Fruit fly (Drosophila melanogaster) whole organism, pupa: Measurements from ENCODE around the gene TBC1D23.

Source experiments
- CG10348 ChIP-seq: fragments of 200-800 bp; sonication (Bioruptor generic); IDR thresholded peaks from 2 replicates; pipeline ENCODE4 v1.3.6; 2022; ENCODE audit warnings: missing biosample characterization, missing genetic modification characterization
- CG12605 ChIP-seq: fragments of 200-800 bp; sonication (Bioruptor generic); IDR thresholded peaks from 2 replicates; pipeline ENCODE4 v1.3.6; 2022; ENCODE audit warnings: missing biosample characterization, missing genetic modification characterization
- CG13204 ChIP-seq: fragments of 200-800 bp; sonication (Bioruptor generic); optimal IDR thresholded peaks from 2 replicates; lab custom pipeline; 2018; ENCODE audit warnings: missing biosample characterization, mild to moderate bottlenecking, missing genetic modification characterization, moderate library complexity
- CG14655 ChIP-seq: fragments of 200-800 bp; sonication (Bioruptor generic); optimal IDR thresholded peaks from 3 replicates; lab custom pipeline; 2017; ENCODE audit warnings: mild to moderate bottlenecking, missing biosample characterization, missing genetic modification reagents, missing genetic modification characterization
- CG15710 ChIP-seq: fragments of 200-800 bp; sonication (Bioruptor generic); optimal IDR thresholded peaks from 2 replicates; lab custom pipeline; 2018; ENCODE audit warnings: missing biosample characterization, mild to moderate bottlenecking, missing genetic modification characterization, moderate library complexity
- CG17806 ChIP-seq: fragments of 200-800 bp; sonication (Bioruptor generic); optimal IDR thresholded peaks from 2 replicates; lab custom pipeline; 2018; ENCODE audit warnings: missing biosample characterization, mild to moderate bottlenecking, missing genetic modification characterization, moderate library complexity
- CG32121 ChIP-seq: fragments of 200-800 bp; sonication (Bioruptor generic); IDR thresholded peaks from 2 replicates; pipeline ENCODE4 v1.3.6; 2022; ENCODE audit warnings: missing biosample characterization, missing genetic modification characterization
- CG34367 ChIP-seq: fragments of 200-800 bp; sonication (Bioruptor generic); optimal IDR thresholded peaks from 2 replicates; lab custom pipeline; 2018; ENCODE audit warnings: missing biosample characterization, mild to moderate bottlenecking, missing genetic modification characterization
- CG4496 ChIP-seq: fragments of 200-800 bp; sonication (Bioruptor generic); IDR thresholded peaks from 3 replicates; pipeline ENCODE4 v1.3.6; 2022; ENCODE audit warnings: missing biosample characterization, missing genetic modification characterization
- CG8159 ChIP-seq: fragments of 200-800 bp; sonication (Bioruptor generic); optimal IDR thresholded peaks from 3 replicates; lab custom pipeline; 2018; ENCODE audit warnings: missing biosample characterization, mild to moderate bottlenecking, missing genetic modification characterization, moderate library complexity
- CG8301 ChIP-seq: fragments of 200-800 bp; sonication (Bioruptor generic); optimal IDR thresholded peaks from 2 replicates; lab custom pipeline; 2018; ENCODE audit warnings: missing biosample characterization, mild to moderate bottlenecking, missing genetic modification characterization
- CG9948 ChIP-seq: fragments of 200-800 bp; sonication (Bioruptor generic); optimal IDR thresholded peaks from 2 replicates; lab custom pipeline; 2018; ENCODE audit warnings: missing biosample characterization, mild to moderate bottlenecking, missing genetic modification characterization, moderate library complexity
- D1 ChIP-seq: fragments of 200-800 bp; sonication (Bioruptor generic); optimal IDR thresholded peaks from 2 replicates; lab custom pipeline; 2018; ENCODE audit warnings: missing biosample characterization, mild to moderate bottlenecking, missing genetic modification characterization, moderate library complexity
- EcR ChIP-seq: fragments of 200-800 bp; sonication (Bioruptor generic); optimal IDR thresholded peaks from 3 replicates; lab custom pipeline; 2019; ENCODE audit warnings: missing biosample characterization, missing genetic modification characterization, mild to moderate bottlenecking, moderate library complexity, missing genetic modification reagents
- Ets98B ChIP-seq: fragments of 200-800 bp; sonication (Bioruptor generic); IDR thresholded peaks from 2 replicates; pipeline ENCODE4 v1.3.6; 2022; ENCODE audit warnings: missing biosample characterization, missing genetic modification characterization
- Pif1A ChIP-seq: fragments of 200-800 bp; sonication (Bioruptor generic); optimal IDR thresholded peaks from 3 replicates; lab custom pipeline; 2016; ENCODE audit warnings: missing biosample characterization, missing genetic modification characterization
- Pif1B ChIP-seq: fragments of 200-800 bp; sonication (Bioruptor generic); optimal IDR thresholded peaks from 3 replicates; lab custom pipeline; 2016; ENCODE audit warnings: missing biosample characterization, missing genetic modification characterization
- Snoo ChIP-seq: fragments of 200-800 bp; sonication (Bioruptor generic); optimal IDR thresholded peaks from 3 replicates; lab custom pipeline; 2017; ENCODE audit warnings: missing biosample characterization, mild to moderate bottlenecking, missing genetic modification characterization, inconsistent platforms
- fd96Ca ChIP-seq: fragments of 200-800 bp; sonication (Bioruptor generic); IDR thresholded peaks from 3 replicates; pipeline ENCODE4 v1.3.6; 2022; ENCODE audit warnings: missing biosample characterization, missing genetic modification characterization
- gl ChIP-seq: fragments of 200-800 bp; sonication (Bioruptor generic); optimal IDR thresholded peaks from 2 replicates; lab custom pipeline; 2018; ENCODE audit warnings: missing biosample characterization, mild to moderate bottlenecking, missing genetic modification characterization
- rn ChIP-seq: fragments of 200-800 bp; sonication (Bioruptor generic); IDR thresholded peaks from 2 replicates; pipeline ENCODE4 v1.3.6; 2022; ENCODE audit warnings: missing biosample characterization, missing genetic modification characterization

TBC1D23 gene

DNA sequence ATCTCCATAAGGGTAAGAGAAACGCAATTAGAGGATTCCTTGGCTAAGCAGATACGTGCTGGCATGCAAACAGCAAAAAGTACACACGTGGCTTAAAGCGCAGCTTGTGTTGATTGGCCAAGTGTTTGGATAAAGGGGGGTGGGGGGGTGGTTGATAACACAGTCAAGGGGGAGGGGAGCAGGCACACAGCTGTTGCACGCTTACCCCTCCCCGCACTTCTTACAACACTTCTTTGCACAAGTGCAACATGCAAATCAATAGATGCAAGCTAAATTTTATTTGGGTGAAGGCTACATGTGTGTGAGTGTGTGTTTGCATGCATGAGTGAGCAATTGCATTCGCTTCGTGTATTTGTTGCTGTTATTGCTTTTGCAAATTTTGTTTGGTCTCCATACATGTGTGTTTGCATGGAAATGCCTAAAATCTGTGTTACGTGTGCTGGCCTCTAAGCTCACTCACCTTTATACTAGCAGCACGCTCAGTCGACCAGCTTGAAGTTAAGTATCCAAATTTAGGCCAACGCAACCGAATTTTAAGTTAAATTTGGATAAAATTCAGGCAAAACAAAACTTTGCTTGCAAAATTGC lies 678 bp upstream of the TBC1D23 start:
- TF ChIP-seq CG8301 (tag; lab: Kevin White, UChicago) (no peak), Snoo (tag; lab: Kevin White, UChicago) (no peak), CG15710 (tag; lab: Kevin White, UChicago) (no peak), CG8159 (tag; lab: Kevin White, UChicago) (no peak), Pif1B (GFP tag; lab: Kevin White, UChicago) (no peak), CG17806 (tag; lab: Kevin White, UChicago) (no peak), CG4496 (GFP tag; lab: Robert Waterston, UW) (no peak), CG12605 (GFP tag; lab: Robert Waterston, UW) (no peak), CG10348 (GFP tag; lab: Robert Waterston, UW) (no peak), Ets98B (no peak), CG13204 (GFP tag; lab: Kevin White, UChicago) (no peak), gl (tag; lab: Kevin White, UChicago) (no peak), Pif1A (GFP tag; lab: Kevin White, UChicago) (no peak), fd96Ca (no peak), CG9948 (tag; lab: Kevin White, UChicago) (no peak), CG34367 (tag; lab: Kevin White, UChicago) (no peak), rn (no peak), CG32121 (GFP tag; lab: Robert Waterston, UW) (no peak), CG14655 (GFP tag; lab: Kevin White, UChicago) (no peak)

DNA sequence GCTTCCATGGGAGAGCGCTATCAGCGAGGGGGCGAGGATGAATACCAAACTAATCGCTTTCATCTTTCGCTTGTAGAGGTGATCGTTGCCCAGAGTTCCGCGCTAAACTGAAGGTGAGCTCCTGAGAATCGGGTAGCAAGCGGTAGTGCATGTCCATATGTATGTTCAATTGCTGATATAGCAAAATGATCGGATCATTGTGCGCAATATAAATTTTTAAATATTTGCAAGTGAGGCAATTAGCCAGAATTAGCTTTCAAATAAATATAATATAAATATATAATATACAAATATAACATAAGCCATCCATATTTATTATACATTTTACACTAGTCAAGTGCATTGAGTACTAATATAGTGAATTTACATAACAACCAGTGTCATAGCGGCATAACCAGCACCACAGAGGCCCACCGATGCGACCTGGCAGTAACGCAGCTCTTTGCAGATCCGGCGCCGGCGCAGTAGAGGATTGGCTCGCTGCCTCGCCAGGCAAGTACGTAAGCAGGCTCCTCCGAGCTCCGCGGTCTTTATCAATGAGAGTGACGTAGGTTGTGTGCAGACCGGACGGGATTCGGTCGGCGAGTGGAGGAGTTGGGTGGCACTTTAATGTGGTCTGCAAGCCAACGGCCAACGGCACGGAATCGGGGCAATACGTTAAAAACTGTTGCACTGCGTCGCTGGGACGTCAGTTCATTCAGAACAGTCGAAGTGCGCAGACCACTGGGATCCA lies 5.1 kb downstream of the TBC1D23 start, which contains the start of the genes Iris and CG4577:
TSS of gene Iris (minus strand) at position 88 of the 733 bp plus-strand sequence.
TSS of gene CG4577 (plus strand) at position 683 of the 733 bp plus-strand sequence.
- TF ChIP-seq CG8159 (tag; lab: Kevin White, UChicago) = no peak
- no peak for TF ChIP-seq CG12605 (GFP tag; lab: Robert Waterston, UW)
- TF ChIP-seq CG17806 (tag; lab: Kevin White, UChicago) = peak; percentile 2
- peak; percentile 23 for TF ChIP-seq CG13204 (GFP tag; lab: Kevin White, UChicago)

DNA sequence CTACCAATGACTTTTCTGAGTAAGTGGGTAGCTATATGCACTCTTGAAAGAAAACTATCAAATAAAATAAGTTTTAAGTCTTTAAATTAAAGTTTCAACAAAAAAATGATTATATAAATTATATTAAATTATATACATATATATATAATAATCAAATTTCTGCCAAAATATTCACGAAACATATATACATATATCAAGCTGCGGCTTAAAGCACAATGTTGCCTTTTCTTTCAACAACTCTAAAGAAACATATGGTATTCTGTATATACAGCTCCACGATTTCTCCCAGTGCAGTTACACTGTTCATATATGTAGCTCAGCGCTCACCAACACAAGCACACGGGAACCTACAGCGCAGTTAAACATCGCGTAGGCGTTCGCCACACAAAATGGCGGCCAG lies 6.4 kb downstream of the TBC1D23 start:
- TF ChIP-seq Snoo (tag; lab: Kevin White, UChicago) (no peak), CG15710 (tag; lab: Kevin White, UChicago) (peak; percentile 25), CG12605 (GFP tag; lab: Robert Waterston, UW) (no peak), CG4496 (GFP tag; lab: Robert Waterston, UW) (no peak), CG9948 (tag; lab: Kevin White, UChicago) (peak; percentile 29), CG8159 (tag; lab: Kevin White, UChicago) (peak; percentile 36), CG17806 (tag; lab: Kevin White, UChicago) (no peak), fd96Ca (no peak), EcR (no peak), CG14655 (GFP tag; lab: Kevin White, UChicago) (peak; percentile 29)
- TF ChIP-seq, all 21 proteins: peak for 4

DNA sequence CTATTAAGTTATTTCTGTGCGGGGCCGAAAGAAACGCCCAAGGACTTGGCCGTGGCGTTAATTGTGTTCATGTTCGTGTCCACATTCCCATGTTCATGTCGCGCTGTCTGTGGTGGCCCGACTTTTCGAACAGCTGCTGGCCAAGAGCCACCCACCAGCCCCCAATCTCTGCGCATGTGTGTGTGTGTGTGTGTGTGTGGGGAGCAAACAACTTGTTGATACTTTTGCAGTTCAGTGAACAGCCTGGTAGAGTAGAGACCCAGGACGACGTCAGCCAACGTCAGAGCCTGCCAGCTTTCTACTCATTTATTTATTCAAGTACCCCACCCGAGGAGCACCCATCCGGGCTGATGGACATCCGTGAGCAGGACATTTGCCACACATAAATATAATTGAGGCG lies 7.9 kb downstream of the TBC1D23 start:
- no peak for TF ChIP-seq gl (tag; lab: Kevin White, UChicago)
- no peak for TF ChIP-seq CG4496 (GFP tag; lab: Robert Waterston, UW)
- no peak for TF ChIP-seq Snoo (tag; lab: Kevin White, UChicago)
- TF ChIP-seq CG34367 (tag; lab: Kevin White, UChicago) = no peak
- peak; percentile 76 for TF ChIP-seq CG12605 (GFP tag; lab: Robert Waterston, UW)
- TF ChIP-seq rn = no peak

DNA sequence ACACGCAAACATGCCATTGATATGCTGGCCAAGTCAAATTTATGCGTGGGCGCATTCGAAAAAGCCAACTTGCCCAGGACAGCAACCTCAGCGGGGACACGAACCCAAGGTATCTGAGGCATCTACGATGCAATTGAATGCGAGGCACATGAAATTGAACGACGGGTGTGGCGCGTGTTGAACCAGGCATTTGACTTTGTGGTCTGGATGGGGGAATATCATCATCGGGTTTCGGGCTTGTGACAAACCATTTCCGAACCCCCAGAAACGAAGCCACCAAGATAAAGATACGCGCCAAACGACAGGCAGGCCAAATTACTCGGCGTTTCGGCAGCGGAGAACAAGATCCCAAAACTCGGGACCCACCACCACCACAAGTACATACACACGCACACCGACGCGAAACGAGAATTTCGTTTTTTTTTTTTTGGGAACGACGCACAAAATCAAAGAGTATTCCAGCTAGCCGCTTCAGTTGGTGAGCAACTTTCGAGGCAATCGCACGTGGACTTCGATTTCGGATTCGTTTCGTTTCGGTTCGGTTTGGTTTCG lies 13.7 kb downstream of the TBC1D23 start, which contains the start of gene MFS3:
TSS of gene MFS3 (plus strand) at position 472 of the 552 bp plus-strand sequence.
- TF ChIP-seq gl (tag; lab: Kevin White, UChicago) (peak; percentile 5), D1 (tag; lab: Kevin White, UChicago) (no peak), CG4496 (GFP tag; lab: Robert Waterston, UW) (peak; percentile 64; the same call in 1 of the 3 replicates), Ets98B (no peak), CG8301 (tag; lab: Kevin White, UChicago) (no peak), EcR (no peak), Pif1A (GFP tag; lab: Kevin White, UChicago) (peak; percentile 20), Snoo (tag; lab: Kevin White, UChicago) (no peak)

DNA sequence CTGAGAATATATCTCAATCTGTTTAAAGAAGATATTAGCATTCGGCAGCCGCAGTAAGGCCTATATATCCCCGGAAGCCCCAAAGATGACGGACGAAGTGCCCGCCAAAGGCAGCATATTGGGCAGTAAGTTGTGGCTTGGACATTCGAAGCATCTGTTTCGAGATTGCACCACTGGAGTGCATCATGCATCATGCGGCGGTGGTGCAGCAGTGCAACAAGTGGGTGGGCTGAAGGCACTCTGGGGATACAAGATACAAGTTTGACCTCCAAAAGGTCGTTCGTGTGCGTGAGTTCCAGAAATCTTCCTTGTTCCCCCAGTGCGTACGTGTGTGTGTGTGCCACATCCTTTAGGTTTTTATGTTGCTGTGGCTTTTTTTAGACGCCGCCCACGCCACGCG lies 14.2 kb downstream of the TBC1D23 start:
- TF ChIP-seq CG9948 (tag; lab: Kevin White, UChicago) (no peak), CG12605 (GFP tag; lab: Robert Waterston, UW) (no peak), CG14655 (GFP tag; lab: Kevin White, UChicago) (no peak), EcR (no peak), CG4496 (GFP tag; lab: Robert Waterston, UW) (no peak), Snoo (tag; lab: Kevin White, UChicago) (no peak), CG34367 (tag; lab: Kevin White, UChicago) (no peak), Pif1B (GFP tag; lab: Kevin White, UChicago) (no peak), Pif1A (GFP tag; lab: Kevin White, UChicago) (no peak), CG17806 (tag; lab: Kevin White, UChicago) (no peak), fd96Ca (no peak)
